Worm (Caenorhabditis elegans): ENCODE measurements around the gene btb-7.

Gene btb-7

ce11 chrII:1670985-1671384, 42.1 kb upstream of the btb-7 start:
- TF ChIP-seq elt-3 (tag; optimal IDR thresholded peaks at IDR 0.05) (no peak), ces-1 (GFP tag; optimal IDR thresholded peaks at IDR 0.05) (no peak), lin-32 (GFP tag; optimal IDR thresholded peaks at IDR 0.05) (no peak), zip-8 (tag; optimal IDR thresholded peaks at IDR 0.05) (no peak), unc-120 (tag; optimal IDR thresholded peaks at IDR 0.05; ENCODE audit: poor library complexity, severe bottlenecking) (no peak), nhr-2 (tag; optimal IDR thresholded peaks at IDR 0.05) (no peak), blmp-1 (tag; optimal IDR thresholded peaks at IDR 0.05) (no peak), ceh-83 (GFP tag; optimal IDR thresholded peaks at IDR 0.05) (no peak), mab-5 (tag; optimal IDR thresholded peaks at IDR 0.05) (no peak), ham-2 (GFP tag; optimal IDR thresholded peaks at IDR 0.05) (no peak), lsy-2 (tag; optimal IDR thresholded peaks at IDR 0.05) (no peak), sptf-1 (tag; optimal IDR thresholded peaks at IDR 0.05) (no peak), nhr-237 (tag; optimal IDR thresholded peaks at IDR 0.05) (no peak), bed-3 (GFP tag; optimal IDR thresholded peaks at IDR 0.05) (no peak), elt-1 (tag; optimal IDR thresholded peaks at IDR 0.05; ENCODE audit: borderline replicate concordance, insufficient read depth) (no peak), mls-2 (tag; optimal IDR thresholded peaks at IDR 0.05) (no peak), ceh-39 (tag; optimal IDR thresholded peaks at IDR 0.05) (no peak), pha-4 (tag; optimal IDR thresholded peaks at IDR 0.05) (no peak), cnd-1 (tag; optimal IDR thresholded peaks at IDR 0.05) (no peak), unc-62 (GFP tag; optimal IDR thresholded peaks at IDR 0.05) (no peak)

ce11 chrII:1672673-1673072, 40.4 kb upstream of the btb-7 start:
- TF ChIP-seq nhr-76 (tag; optimal IDR thresholded peaks at IDR 0.05), result no peak
- TF ChIP-seq nhr-237 (tag; optimal IDR thresholded peaks at IDR 0.05), result no peak

ce11 chrII:1676088-1676487, 37.0 kb upstream of the btb-7 start, which contains the start of gene fbxb-17:
Gene fbxb-17, plus strand, starts transcription at chrII:1676388.
- TF ChIP-seq ceh-83 (GFP tag; optimal IDR thresholded peaks at IDR 0.05) (no peak), lin-32 (GFP tag; optimal IDR thresholded peaks at IDR 0.05) (no peak), ham-2 (GFP tag; optimal IDR thresholded peaks at IDR 0.05) (no peak), nhr-28 (tag; optimal IDR thresholded peaks at IDR 0.05) (no peak), lsy-2 (tag; optimal IDR thresholded peaks at IDR 0.05) (no peak)

- TF ChIP-seq drap-1 (GFP tag; optimal IDR thresholded peaks at IDR 0.05) (no peak), nhr-28 (tag; optimal IDR thresholded peaks at IDR 0.05) (no peak), unc-62 (GFP tag; optimal IDR thresholded peaks at IDR 0.05) (no peak), lin-13 (tag; optimal IDR thresholded peaks at IDR 0.05) (no peak), sptf-1 (tag; optimal IDR thresholded peaks at IDR 0.05) (no peak), blmp-1 (tag; optimal IDR thresholded peaks at IDR 0.05) (no peak), ceh-43 (GFP tag; optimal IDR thresholded peaks at IDR 0.05) (no peak), bed-3 (GFP tag; optimal IDR thresholded peaks at IDR 0.05) (no peak), ztf-11 (tag; optimal IDR thresholded peaks at IDR 0.05) (no peak), ces-1 (GFP tag; optimal IDR thresholded peaks at IDR 0.05) (no peak), mls-2 (tag; optimal IDR thresholded peaks at IDR 0.05) (no peak), elt-3 (tag; optimal IDR thresholded peaks at IDR 0.05) (no peak)
Measured at ce11 chrII:1679081-1679480, 34.0 kb upstream of the btb-7 start, which contains the start of gene irld-36. Gene irld-36, plus strand, starts transcription at chrII:1679381.

ce11 chrII:1682218-1682617, 30.8 kb upstream of the btb-7 start, which contains the start of gene fbxb-26:
Gene fbxb-26, plus strand, starts transcription at chrII:1682518.
- TF ChIP-seq sptf-1 (tag; optimal IDR thresholded peaks at IDR 0.05), result no peak
- no peak for TF ChIP-seq lsy-2 (tag; optimal IDR thresholded peaks at IDR 0.05)
- TF ChIP-seq unc-120 (tag; optimal IDR thresholded peaks at IDR 0.05; ENCODE audit: poor library complexity, severe bottlenecking), result no peak
- no peak for TF ChIP-seq mls-2 (tag; optimal IDR thresholded peaks at IDR 0.05)
- TF ChIP-seq nhr-28 (tag; optimal IDR thresholded peaks at IDR 0.05), result no peak
- no peak for TF ChIP-seq snpc-4 (tag; optimal IDR thresholded peaks at IDR 0.05)
- TF ChIP-seq lin-13 (tag; optimal IDR thresholded peaks at IDR 0.05), result no peak
- no peak for TF ChIP-seq ces-1 (GFP tag; optimal IDR thresholded peaks at IDR 0.05)
- no peak for TF ChIP-seq ceh-43 (GFP tag; optimal IDR thresholded peaks at IDR 0.05)
- no peak for TF ChIP-seq pha-4 (tag; optimal IDR thresholded peaks at IDR 0.05)
- TF ChIP-seq M03D4.4 (tag; optimal IDR thresholded peaks at IDR 0.05), result no peak
- TF ChIP-seq ceh-83 (GFP tag; optimal IDR thresholded peaks at IDR 0.05), result no peak
- no peak for TF ChIP-seq nhr-12 (tag; optimal IDR thresholded peaks at IDR 0.05)
- TF ChIP-seq ceh-39 (tag; optimal IDR thresholded peaks at IDR 0.05), result no peak
- TF ChIP-seq drap-1 (GFP tag; optimal IDR thresholded peaks at IDR 0.05), result no peak
- no peak for TF ChIP-seq hlh-1 (tag; optimal IDR thresholded peaks at IDR 0.05)
- no peak for TF ChIP-seq unc-39 (tag; optimal IDR thresholded peaks at IDR 0.05)

All from whole organism, mixed stage, embryonic.